Fruit fly (Drosophila melanogaster): ENCODE results near the gene CG7029.

dm6 chr3R:22748956-22749355 lies 1.7 kb upstream of the CG7029 start, which contains the start of gene CG31139:
- TF ChIP-seq Myc (optimal IDR thresholded peaks at IDR 0.05) (no peak), lola (GFP tag; optimal IDR thresholded peaks at IDR 0.05) (no peak), pan (optimal IDR thresholded peaks at IDR 0.05) (no peak), foxo (GFP tag; optimal IDR thresholded peaks at IDR 0.05) (no peak), GATAd (GFP tag; optimal IDR thresholded peaks at IDR 0.05) (no peak), h (GFP tag; optimal IDR thresholded peaks at IDR 0.05) (no peak), psq (GFP tag; optimal IDR thresholded peaks at IDR 0.05) (no peak), CG32264 (GFP tag; optimal IDR thresholded peaks at IDR 0.05) (no peak), Rel (GFP tag; optimal IDR thresholded peaks at IDR 0.05) (no peak), Rel (tag; optimal IDR thresholded peaks at IDR 0.05) (no peak), sage (GFP tag; optimal IDR thresholded peaks at IDR 0.05) (no peak), Dif (GFP tag; optimal IDR thresholded peaks at IDR 0.05; ENCODE audit: partially characterized antibody) (no peak), dl (GFP tag; optimal IDR thresholded peaks at IDR 0.05; ENCODE audit: insufficient read depth in 1 of 2, partially characterized antibody in 2 of 2) (no peak)
